Worm (Caenorhabditis elegans) whole organism, L3 larva: ENCODE measurements around the gene twnk-1.

Experiments used
- fos-1 ChIP-seq: fragments of 150-350 bp; optimal IDR thresholded peaks from 2 replicates; lab custom pipeline; 2014; ENCODE audit warnings: missing biosample characterization, missing genetic modification characterization
- nhr-11 ChIP-seq: fragments of 150-350 bp; optimal IDR thresholded peaks from 2 replicates; lab custom pipeline; 2014; ENCODE audit warnings: missing biosample characterization, missing genetic modification characterization
- snpc-4 ChIP-seq: fragments of 150-350 bp; optimal IDR thresholded peaks from 2 replicates; lab custom pipeline; 2014; ENCODE audit warnings: missing biosample characterization, missing genetic modification characterization
- unc-62 ChIP-seq: fragments of 150-350 bp; sonication (generic microtip); optimal IDR thresholded peaks from 4 replicates; lab custom pipeline; 2014; ENCODE audit warnings: missing biosample characterization, missing genetic modification reagents, missing genetic modification characterization
- ztf-11 ChIP-seq: fragments of 150-350 bp; optimal IDR thresholded peaks from 2 replicates; lab custom pipeline; 2014; ENCODE audit warnings: missing biosample characterization, missing genetic modification characterization

DNA sequence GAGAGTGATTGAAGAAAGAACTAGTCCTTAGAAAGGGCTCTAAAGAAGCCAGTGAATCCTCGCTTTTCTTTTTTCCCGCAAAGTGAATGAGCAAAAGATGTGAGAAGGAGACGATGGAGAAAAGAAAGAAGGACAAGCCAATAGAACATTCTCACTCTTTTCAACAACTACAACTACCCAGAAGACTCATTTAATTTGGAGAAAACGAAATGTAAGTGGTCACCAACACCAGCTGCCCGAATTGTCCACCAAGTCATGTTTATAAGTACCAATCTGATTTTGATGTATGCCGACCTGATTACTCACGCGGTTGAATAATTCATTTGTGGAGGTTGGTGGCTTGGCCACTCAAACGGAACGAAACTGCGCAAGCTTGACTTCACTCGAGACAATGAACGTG, 11.6 kb downstream of the twnk-1 start:
- TF ChIP-seq unc-62 (GFP tag; lab: Kevin White, UChicago) (no peak), nhr-11 (tag; lab: Kevin White, UChicago) (no peak), fos-1 (tag; lab: Kevin White, UChicago) (no peak), ztf-11 (tag; lab: Kevin White, UChicago) (no peak), snpc-4 (no peak)
